Worm (Caenorhabditis elegans): ENCODE measurements around the gene W05B10.6.
A peak's percentile ranks its signal among the peaks of the same experiment; 100 is the strongest.

The W05B10.6 gene

DNA sequence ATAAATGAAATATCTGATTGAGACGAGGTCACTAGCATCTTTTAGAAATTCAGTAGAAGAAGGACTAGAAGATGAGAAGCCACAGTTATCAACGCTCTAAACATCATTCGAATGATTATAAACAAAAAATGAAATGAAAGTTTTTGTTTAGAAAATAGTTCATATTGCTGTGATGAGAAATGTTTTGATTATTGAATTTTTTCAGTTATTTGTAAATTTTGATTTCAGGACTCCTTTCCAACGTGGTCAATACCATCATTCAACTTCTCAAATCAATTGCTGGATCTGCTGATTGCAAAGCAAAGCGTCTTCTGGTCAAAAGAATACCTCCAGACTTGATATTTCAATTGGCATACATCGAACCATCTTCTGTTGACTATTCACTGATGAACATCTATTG lies at the start of gene W05B10.6:
Gene W05B10.6 (minus strand): TSS at position 101 of the 400 bp plus-strand sequence.
- TF ChIP-seq nhr-76 (tag; optimal IDR thresholded peaks at IDR 0.05) (no peak), elt-3 (tag; optimal IDR thresholded peaks at IDR 0.05) (no peak), unc-39 (tag; optimal IDR thresholded peaks at IDR 0.05) (no peak), ztf-11 (tag; optimal IDR thresholded peaks at IDR 0.05) (no peak), nhr-23 (tag; optimal IDR thresholded peaks at IDR 0.05) (no peak), pqm-1 (tag; optimal IDR thresholded peaks at IDR 0.05) (no peak), ZK546.5 (tag; optimal IDR thresholded peaks at IDR 0.05) (no peak), lin-15B (tag; optimal IDR thresholded peaks at IDR 0.05) (no peak), nfya-1 (tag; optimal IDR thresholded peaks at IDR 0.05; ENCODE audit: insufficient read depth) (no peak), ztf-4 (tag; optimal IDR thresholded peaks at IDR 0.05) (no peak)

DNA sequence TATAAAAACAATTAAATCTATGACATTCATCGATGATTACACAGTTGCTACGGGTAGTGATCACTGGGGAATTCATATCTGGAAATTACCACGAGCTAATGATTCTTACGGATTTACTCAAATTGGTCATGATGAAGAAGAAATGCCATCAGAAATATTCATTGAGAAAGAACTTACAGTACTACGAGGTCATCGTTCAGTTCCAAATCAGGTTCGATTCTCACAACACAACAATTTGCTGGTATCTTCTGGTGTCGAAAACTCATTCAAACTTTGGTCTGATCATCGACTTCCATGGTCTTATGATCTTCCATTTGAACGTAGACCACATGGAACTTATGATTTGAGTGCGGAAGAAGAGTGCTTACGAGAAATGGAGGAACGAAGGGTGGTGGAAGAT lies 48.5 kb upstream of the W05B10.6 start:
- TF ChIP-seq unc-39 (tag; optimal IDR thresholded peaks at IDR 0.05) (no peak), lin-39 (tag; optimal IDR thresholded peaks at IDR 0.05) (no peak)

DNA sequence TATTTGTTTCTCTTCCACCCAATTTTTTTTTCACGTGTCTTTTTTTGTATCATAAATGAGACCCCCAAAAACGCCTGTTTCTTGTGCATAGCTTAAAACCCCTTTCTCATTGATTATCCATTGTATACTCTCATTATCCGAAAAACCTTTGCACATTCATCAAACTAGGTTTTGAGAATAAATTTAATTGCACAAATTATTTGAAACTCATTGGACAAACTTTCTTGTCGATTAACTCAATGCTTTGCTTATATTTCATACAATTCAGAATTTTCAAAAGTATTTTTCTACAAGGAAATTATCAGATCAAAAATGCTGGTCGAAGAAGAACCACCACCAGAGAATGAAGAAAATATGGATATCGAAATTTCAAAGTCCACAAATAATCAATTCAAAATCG lies 46.0 kb upstream of the W05B10.6 start, which contains the start of gene R11D1.1:
Gene R11D1.1 (plus strand): TSS at position 301 of the 400 bp plus-strand sequence.
- TF ChIP-seq ceh-28 (tag; optimal IDR thresholded peaks at IDR 0.05) (no peak), nfya-1 (tag; optimal IDR thresholded peaks at IDR 0.05; ENCODE audit: insufficient read depth) (no peak), R02D3.7 (tag; optimal IDR thresholded peaks at IDR 0.05) (no peak), elt-1 (tag; optimal IDR thresholded peaks at IDR 0.05) (no peak), aly-2 (tag; optimal IDR thresholded peaks at IDR 0.05) (no peak), pqm-1 (tag; optimal IDR thresholded peaks at IDR 0.05) (no peak), tbx-2 (tag; optimal IDR thresholded peaks at IDR 0.05) (no peak), nhr-43 (tag; optimal IDR thresholded peaks at IDR 0.05; ENCODE audit: poor library complexity, severe bottlenecking) (no peak), ztf-11 (tag; optimal IDR thresholded peaks at IDR 0.05) (no peak), lsy-12 (tag; optimal IDR thresholded peaks at IDR 0.05) (no peak), elt-3 (tag; optimal IDR thresholded peaks at IDR 0.05) (no peak), nhr-23 (tag; optimal IDR thresholded peaks at IDR 0.05) (no peak)

DNA sequence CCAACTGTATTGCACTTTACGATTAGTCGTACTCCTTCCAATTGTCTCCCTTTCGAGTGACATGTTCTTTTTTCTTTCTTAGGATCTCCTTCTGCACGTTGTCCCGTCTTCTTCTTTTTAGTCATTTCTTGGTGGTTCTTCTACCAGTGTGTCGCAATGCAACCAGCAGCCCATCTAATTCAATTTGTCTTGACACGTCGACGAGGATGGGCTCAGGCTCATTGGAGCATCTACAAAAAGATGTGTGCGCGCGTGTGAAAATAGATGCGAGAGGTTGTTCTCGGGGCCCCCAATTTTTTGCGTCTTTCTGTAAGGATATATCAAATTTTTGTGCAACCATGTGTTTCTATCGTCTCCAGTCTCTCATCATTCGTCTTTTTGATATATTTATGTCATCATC lies 43.6 kb upstream of the W05B10.6 start:
- TF ChIP-seq mdl-1 (tag; optimal IDR thresholded peaks at IDR 0.05) (no peak), fkh-2 (tag; optimal IDR thresholded peaks at IDR 0.05) (no peak)

DNA sequence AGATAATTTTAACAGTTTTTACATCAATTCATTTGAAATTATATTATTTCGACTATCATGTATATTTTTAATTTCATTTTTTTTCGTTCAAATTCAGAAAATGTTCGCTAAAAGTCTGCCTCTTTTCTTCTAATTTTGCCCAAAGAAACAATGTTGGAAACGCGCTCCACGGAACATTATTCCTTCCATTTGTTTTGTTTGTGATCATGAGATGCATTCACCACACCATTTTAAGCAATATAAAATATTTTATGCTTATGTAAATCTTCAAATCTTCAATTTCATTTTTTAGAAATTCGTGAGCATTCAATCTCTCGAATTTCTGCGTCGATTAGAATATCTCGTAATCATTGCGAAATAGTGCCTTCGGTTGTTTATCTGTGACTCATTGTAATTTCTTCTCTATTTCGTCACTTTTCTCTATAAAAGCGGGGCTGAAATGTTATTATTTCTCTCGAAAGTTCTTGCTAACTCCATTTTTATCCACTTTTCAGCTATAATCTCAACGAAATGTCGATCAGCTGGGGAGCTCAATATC lies 39.4 kb upstream of the W05B10.6 start, which contains the start of gene istr-1:
Gene istr-1 (plus strand): TSS at position 495 of the 538 bp plus-strand sequence.
- peak; percentile 36 for TF ChIP-seq pha-4 (tag; optimal IDR thresholded peaks at IDR 0.05)
- TF ChIP-seq daf-12 (tag; optimal IDR thresholded peaks at IDR 0.05), result no peak
- TF ChIP-seq hmg-11 (tag; optimal IDR thresholded peaks at IDR 0.05), result peak; percentile 22
- no peak for TF ChIP-seq sea-2 (GFP tag; optimal IDR thresholded peaks at IDR 0.05)
- TF ChIP-seq snpc-4 (tag; optimal IDR thresholded peaks at IDR 0.05), result peak; percentile 17
- TF ChIP-seq lin-15B (tag; optimal IDR thresholded peaks at IDR 0.05), result peak; percentile 51
- TF ChIP-seq nfya-1 (tag; optimal IDR thresholded peaks at IDR 0.05; ENCODE audit: insufficient read depth), result peak; percentile 34
- TF ChIP-seq jun-1 (tag; optimal IDR thresholded peaks at IDR 0.05), result peak; percentile 16

DNA sequence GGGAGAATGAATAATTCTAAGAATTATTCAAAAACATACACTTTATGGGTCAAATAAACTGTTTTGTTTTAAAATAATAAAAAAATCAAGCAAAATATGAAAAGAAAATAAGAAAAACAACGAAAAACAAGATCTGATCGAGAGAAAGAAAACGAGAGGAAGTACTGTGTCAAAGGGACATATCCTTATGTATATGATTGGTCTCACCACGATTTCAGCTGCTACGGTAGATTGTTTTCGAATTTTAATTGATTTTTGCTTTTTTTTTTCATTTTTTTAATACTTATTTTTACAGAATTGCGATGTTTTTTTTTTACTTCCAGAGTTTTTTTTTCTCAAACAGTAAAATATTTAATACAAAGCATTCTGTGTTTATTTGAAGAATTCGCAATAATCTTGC lies 38.7 kb upstream of the W05B10.6 start:
- TF ChIP-seq mml-1 (tag; optimal IDR thresholded peaks at IDR 0.05), result no peak
- TF ChIP-seq egl-27 (tag; optimal IDR thresholded peaks at IDR 0.05), result no peak
- no peak for TF ChIP-seq nhr-23 (tag; optimal IDR thresholded peaks at IDR 0.05)

DNA sequence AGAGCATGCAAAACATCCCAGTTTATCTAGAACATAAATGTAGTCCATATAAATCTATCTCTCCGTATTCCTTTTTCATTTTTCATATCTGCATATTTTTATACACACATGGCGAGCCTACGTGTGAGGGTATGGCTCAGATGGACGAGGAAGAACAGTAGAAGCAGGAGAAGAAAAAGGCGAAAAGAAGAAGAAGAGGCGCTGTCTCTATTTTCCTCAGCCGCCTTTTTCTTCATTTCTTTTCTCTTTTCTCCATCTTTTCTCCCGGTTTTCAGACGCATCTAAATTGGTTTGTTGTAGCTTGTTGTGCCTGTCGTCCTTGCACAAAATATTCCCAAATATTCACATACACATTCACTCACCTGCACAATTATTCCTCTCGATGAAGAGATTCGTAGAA lies 37.9 kb upstream of the W05B10.6 start, which contains the start of gene K10C8.4:
Gene K10C8.4 (plus strand): TSS at position 301 of the 400 bp plus-strand sequence.
- TF ChIP-seq ceh-82 (tag; optimal IDR thresholded peaks at IDR 0.05), result no peak
- TF ChIP-seq ceh-9 (tag; optimal IDR thresholded peaks at IDR 0.05), result no peak
- TF ChIP-seq nhr-28 (tag; optimal IDR thresholded peaks at IDR 0.05), result no peak
- no peak for TF ChIP-seq ceh-16 (tag; optimal IDR thresholded peaks at IDR 0.05)
- TF ChIP-seq hmg-11 (tag; optimal IDR thresholded peaks at IDR 0.05), result peak; percentile 3
- no peak for TF ChIP-seq tbx-2 (tag; optimal IDR thresholded peaks at IDR 0.05)
